Worm (Caenorhabditis elegans): Measurements from ENCODE around the gene R07C12.1.

DNA sequence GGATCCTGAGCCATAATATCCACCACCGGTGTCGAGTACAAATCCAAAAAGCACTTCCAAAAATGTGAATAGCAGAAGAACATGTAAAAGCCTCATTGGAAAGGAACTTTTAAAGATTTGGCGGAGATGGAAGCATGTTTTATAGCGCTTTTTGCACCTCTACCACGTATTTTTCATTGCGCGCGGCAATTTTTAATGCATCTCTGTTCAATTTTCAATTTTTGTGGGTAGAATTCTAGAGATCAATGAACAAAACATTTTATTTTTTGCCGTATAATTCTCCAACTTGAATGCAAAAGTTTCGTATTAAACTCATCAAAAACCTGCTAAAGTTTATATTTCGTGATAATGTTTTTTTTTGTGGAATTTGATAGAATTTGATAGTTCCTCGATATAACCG is 14.8 kb upstream of the R07C12.1 start, which contains the start of gene F49F1.9:
- TF ChIP-seq pha-4 (tag; optimal IDR thresholded peaks at IDR 0.05) (no peak), ceh-2 (tag; optimal IDR thresholded peaks at IDR 0.05) (no peak), ahr-1 (tag; optimal IDR thresholded peaks at IDR 0.05) (no peak), nfya-1 (tag; optimal IDR thresholded peaks at IDR 0.05) (no peak), fax-1 (tag; optimal IDR thresholded peaks at IDR 0.05) (no peak), madf-2 (tag; optimal IDR thresholded peaks at IDR 0.05) (no peak), fkh-6 (tag; optimal IDR thresholded peaks at IDR 0.05) (no peak), dve-1 (tag; optimal IDR thresholded peaks at IDR 0.05) (no peak), fkh-10 (GFP tag; optimal IDR thresholded peaks at IDR 0.05) (no peak), ets-4 (tag; optimal IDR thresholded peaks at IDR 0.05) (no peak), elt-2 (tag; optimal IDR thresholded peaks at IDR 0.05) (no peak), hlh-13 (GFP tag; optimal IDR thresholded peaks at IDR 0.05) (no peak)

Data from whole organism, late embryonic.